Fruit fly (Drosophila melanogaster) whole organism, embryonic: ENCODE results near the gene CG17027.

Experiments used
- BEAF-32 ChIP-seq: fragments of 200-800 bp; sonication (Bioruptor generic); optimal IDR thresholded peaks from 3 replicates; lab custom pipeline; 2017; ENCODE audit warnings: missing biosample characterization, missing genetic modification characterization, mild to moderate bottlenecking, moderate library complexity, missing genetic modification reagents
- Bdp1 ChIP-seq: fragments of 200-800 bp; sonication (Bioruptor generic); optimal IDR thresholded peaks from 3 replicates; lab custom pipeline; 2016; ENCODE audit warnings: missing biosample characterization, missing genetic modification characterization
- Bgb ChIP-seq: fragments of 200-800 bp; sonication (Bioruptor generic); IDR thresholded peaks from 2 replicates; pipeline ENCODE4 v1.3.6; 2022; ENCODE audit warnings: missing biosample characterization, missing genetic modification characterization; ENCODE audit not compliant: partially characterized antibody
- CG10979 ChIP-seq: fragments of 200-800 bp; sonication (Bioruptor generic); optimal IDR thresholded peaks from 2 replicates; lab custom pipeline; 2018; ENCODE audit warnings: missing biosample characterization, mild to moderate bottlenecking, missing genetic modification characterization, moderate library complexity
- CG11085 ChIP-seq: fragments of 200-800 bp; sonication (Bioruptor generic); IDR thresholded peaks from 2 replicates; pipeline ENCODE4 v1.3.6; 2022; ENCODE audit warnings: missing biosample characterization, missing genetic modification characterization
- CG11093 ChIP-seq: fragments of 200-800 bp; sonication (Bioruptor generic); IDR thresholded peaks from 3 replicates; pipeline ENCODE4 v1.3.6; 2022; ENCODE audit warnings: missing biosample characterization, missing genetic modification characterization
- CG11504 ChIP-seq: fragments of 200-800 bp; sonication (Bioruptor generic); optimal IDR thresholded peaks from 3 replicates; lab custom pipeline; 2019; ENCODE audit warnings: missing biosample characterization, mild to moderate bottlenecking, missing genetic modification characterization, moderate library complexity
- CG11695 ChIP-seq: fragments of 200-800 bp; sonication (Bioruptor generic); IDR thresholded peaks from 3 replicates; pipeline ENCODE4 v1.3.6; 2022; ENCODE audit warnings: missing biosample characterization, missing genetic modification characterization
- CG12219 ChIP-seq: fragments of 200-800 bp; sonication (Bioruptor generic); optimal IDR thresholded peaks from 3 replicates; lab custom pipeline; 2018; ENCODE audit warnings: missing biosample characterization, mild to moderate bottlenecking, missing genetic modification characterization
- CG15479 ChIP-seq: fragments of 200-800 bp; sonication (Bioruptor generic); optimal IDR thresholded peaks from 3 replicates; lab custom pipeline; 2019; ENCODE audit warnings: missing biosample characterization, mild to moderate bottlenecking, missing genetic modification characterization, moderate library complexity
- CG1792 ChIP-seq: fragments of 200-800 bp; sonication (Bioruptor generic); optimal IDR thresholded peaks from 2 replicates; lab custom pipeline; 2016; ENCODE audit warnings: missing biosample characterization, missing genetic modification characterization
- CG3065 ChIP-seq: fragments of 200-800 bp; sonication (Bioruptor generic); optimal IDR thresholded peaks from 2 replicates; lab custom pipeline; 2016; ENCODE audit warnings: missing biosample characterization, missing genetic modification characterization
- CG3163 ChIP-seq: fragments of 200-800 bp; sonication (Bioruptor generic); optimal IDR thresholded peaks from 3 replicates; lab custom pipeline; 2016; ENCODE audit warnings: missing biosample characterization, missing genetic modification characterization
- CG34376 ChIP-seq: fragments of 200-800 bp; sonication (Bioruptor generic); optimal IDR thresholded peaks from 2 replicates; lab custom pipeline; 2018; ENCODE audit warnings: missing biosample characterization, mild to moderate bottlenecking, missing genetic modification characterization
- CG5245 ChIP-seq: fragments of 200-800 bp; sonication (Bioruptor generic); optimal IDR thresholded peaks from 3 replicates; lab custom pipeline; 2016; ENCODE audit warnings: missing biosample characterization, missing genetic modification characterization
- CG6254 ChIP-seq: fragments of 200-800 bp; sonication (Bioruptor generic); optimal IDR thresholded peaks from 3 replicates; lab custom pipeline; 2017; ENCODE audit warnings: mild to moderate bottlenecking, missing biosample characterization, missing genetic modification reagents, missing genetic modification characterization
- CG9797 ChIP-seq: fragments of 200-800 bp; sonication (Bioruptor generic); optimal IDR thresholded peaks from 3 replicates; lab custom pipeline; 2018; ENCODE audit warnings: missing biosample characterization, mild to moderate bottlenecking, missing genetic modification characterization
- Dbx ChIP-seq: fragments of 200-800 bp; sonication (Bioruptor generic); IDR thresholded peaks from 3 replicates; pipeline ENCODE4 v1.3.6; 2022; ENCODE audit warnings: missing biosample characterization, missing genetic modification characterization
- Elba2 ChIP-seq: fragments of 200-800 bp; sonication (Bioruptor generic); optimal IDR thresholded peaks from 3 replicates; lab custom pipeline; 2016; ENCODE audit warnings: missing biosample characterization, missing genetic modification characterization
- H2.0 ChIP-seq: fragments of 200-800 bp; sonication (Bioruptor generic); IDR thresholded peaks from 2 replicates; pipeline ENCODE4 v1.3.6; 2022; ENCODE audit warnings: missing biosample characterization, missing genetic modification characterization
- HLH3B ChIP-seq: fragments of 200-800 bp; sonication (Bioruptor generic); IDR thresholded peaks from 2 replicates; pipeline ENCODE4 v1.3.6; 2022; ENCODE audit warnings: missing biosample characterization, missing genetic modification characterization
- Lhr ChIP-seq: fragments of 200-800 bp; sonication (Bioruptor generic); optimal IDR thresholded peaks from 3 replicates; lab custom pipeline; 2017; ENCODE audit warnings: mild to moderate bottlenecking, missing biosample characterization, missing genetic modification reagents, missing genetic modification characterization
- Med ChIP-seq: fragments of 200-800 bp; sonication (Bioruptor generic); peaks from one replicate; lab custom pipeline; 2016; ENCODE audit warnings: missing biosample characterization, missing genetic modification characterization, mild to moderate bottlenecking, inconsistent platforms, moderate library complexity
- Meics ChIP-seq: fragments of 200-800 bp; sonication (Bioruptor generic); optimal IDR thresholded peaks from 2 replicates; lab custom pipeline; 2017; ENCODE audit warnings: missing biosample characterization, mild to moderate bottlenecking, missing genetic modification characterization
- Ravus ChIP-seq: fragments of 200-800 bp; sonication (Bioruptor generic); IDR thresholded peaks from 2 replicates; pipeline ENCODE4 v1.3.6; 2022; ENCODE audit warnings: missing biosample characterization, missing genetic modification characterization
- Six4 ChIP-seq: fragments of 200-800 bp; sonication (Bioruptor generic); optimal IDR thresholded peaks from 2 replicates; lab custom pipeline; 2016; ENCODE audit warnings: missing biosample characterization, missing genetic modification characterization
- bcd ChIP-seq: fragments of 200-800 bp; sonication (Bioruptor generic); optimal IDR thresholded peaks from 2 replicates; lab custom pipeline; 2017; ENCODE audit warnings: missing biosample characterization, mild to moderate bottlenecking, missing genetic modification characterization
- bigmax ChIP-seq: fragments of 200-800 bp; sonication (Bioruptor generic); optimal IDR thresholded peaks from 2 replicates; lab custom pipeline; 2018; ENCODE audit warnings: missing biosample characterization, mild to moderate bottlenecking, missing genetic modification characterization
- chm ChIP-seq: fragments of 200-800 bp; sonication (Bioruptor generic); IDR thresholded peaks from 2 replicates; pipeline ENCODE4 v1.3.6; 2022; ENCODE audit warnings: missing biosample characterization, missing genetic modification characterization
- dimm ChIP-seq: fragments of 200-800 bp; sonication (Bioruptor generic); IDR thresholded peaks from 2 replicates; pipeline ENCODE4 v1.3.6; 2022; ENCODE audit warnings: missing biosample characterization, missing genetic modification characterization
- disco-r ChIP-seq: fragments of 200-800 bp; sonication (Bioruptor generic); optimal IDR thresholded peaks from 2 replicates; lab custom pipeline; 2016; ENCODE audit warnings: missing biosample characterization, missing genetic modification characterization
- dpn ChIP-seq, 2 experiments: fragments of 200-800 bp; sonication (Bioruptor generic); optimal IDR thresholded peaks; 3 replicates each; lab custom pipeline; 2016; ENCODE audit warnings: missing biosample characterization in 2 of 2, missing genetic modification characterization in 2 of 2
- en ChIP-seq: fragments of 200-800 bp; sonication (Bioruptor generic); optimal IDR thresholded peaks from 2 replicates; lab custom pipeline; 2016; ENCODE audit warnings: missing biosample characterization, missing genetic modification characterization
- fd3F ChIP-seq: fragments of 200-800 bp; sonication (Bioruptor generic); optimal IDR thresholded peaks from 2 replicates; lab custom pipeline; 2018; ENCODE audit warnings: missing biosample characterization, mild to moderate bottlenecking, missing genetic modification characterization, moderate library complexity
- fd64A ChIP-seq: fragments of 200-800 bp; sonication (Bioruptor generic); optimal IDR thresholded peaks from 3 replicates; lab custom pipeline; 2018; ENCODE audit warnings: missing biosample characterization, mild to moderate bottlenecking, missing genetic modification characterization
- fru ChIP-seq: fragments of >200 bp; optimal IDR thresholded peaks from 2 replicates; lab custom pipeline; 2017
- gfzf ChIP-seq: fragments of 200-800 bp; sonication (Bioruptor generic); optimal IDR thresholded peaks from 2 replicates; lab custom pipeline; 2016; ENCODE audit warnings: missing biosample characterization, mild to moderate bottlenecking, missing genetic modification characterization, moderate library complexity
- ham ChIP-seq: fragments of 200-800 bp; sonication (Bioruptor generic); IDR thresholded peaks from 2 replicates; pipeline ENCODE4 v1.3.6; 2022; ENCODE audit warnings: missing biosample characterization, missing genetic modification characterization
- ken ChIP-seq: fragments of 200-800 bp; sonication (Bioruptor generic); IDR thresholded peaks from 3 replicates; pipeline ENCODE4 v1.3.6; 2022; ENCODE audit warnings: missing biosample characterization, missing genetic modification characterization
- kni ChIP-seq: fragments of 200-800 bp; sonication (Bioruptor generic); optimal IDR thresholded peaks from 3 replicates; lab custom pipeline; 2017; ENCODE audit warnings: mild to moderate bottlenecking, missing biosample characterization, missing genetic modification reagents, missing genetic modification characterization
- luna ChIP-seq: fragments of 200-800 bp; sonication (Bioruptor generic); optimal IDR thresholded peaks from 2 replicates; lab custom pipeline; 2016; ENCODE audit warnings: missing biosample characterization, missing genetic modification characterization
- p53 ChIP-seq: fragments of 200-800 bp; sonication (Bioruptor generic); optimal IDR thresholded peaks from 2 replicates; lab custom pipeline; 2016; ENCODE audit warnings: missing biosample characterization, missing genetic modification characterization
- pan ChIP-seq, 4 experiments: fragments of >200 bp in 3 of 4; fragments of 200-800 bp in 1 of 4; sonication (Bioruptor generic) in 1 of 4; optimal IDR thresholded peaks in 3 of 4; IDR thresholded peaks in 1 of 4; 2 replicates each; pipeline versions ENCODE4 v1.3.6 to Lab custom; 2017 to 2022; ENCODE audit warnings: missing biosample characterization in 2 of 4, missing genetic modification characterization in 2 of 4, mixed read lengths in 1 of 4
- pita ChIP-seq: fragments of 200-800 bp; sonication (Bioruptor generic); optimal IDR thresholded peaks from 2 replicates; lab custom pipeline; 2017; ENCODE audit warnings: missing biosample characterization, mild to moderate bottlenecking, missing genetic modification characterization
- ro ChIP-seq: fragments of 200-800 bp; sonication (Bioruptor generic); IDR thresholded peaks from 2 replicates; pipeline ENCODE4 v1.3.6; 2022; ENCODE audit warnings: missing biosample characterization, missing genetic modification characterization
- scrt ChIP-seq: fragments of 200-800 bp; sonication (Bioruptor generic); optimal IDR thresholded peaks from 2 replicates; lab custom pipeline; 2018; ENCODE audit warnings: missing biosample characterization, mild to moderate bottlenecking, missing genetic modification characterization, moderate library complexity
- sim ChIP-seq: fragments of 200-800 bp; sonication (Bioruptor generic); IDR thresholded peaks from 2 replicates; pipeline ENCODE4 v1.3.6; 2022; ENCODE audit warnings: missing biosample characterization, missing genetic modification characterization
- tgo ChIP-seq: fragments of 200-800 bp; sonication (Bioruptor generic); IDR thresholded peaks from 3 replicates; pipeline ENCODE4 v1.3.6; 2022; ENCODE audit warnings: missing biosample characterization, missing genetic modification characterization
- tna ChIP-seq: fragments of 200-800 bp; sonication (Bioruptor generic); IDR thresholded peaks from 2 replicates; pipeline ENCODE4 v1.3.6; 2022; ENCODE audit warnings: missing biosample characterization, missing genetic modification characterization; ENCODE audit not compliant: partially characterized antibody
- trh ChIP-seq: fragments of 200-800 bp; sonication (Bioruptor generic); optimal IDR thresholded peaks from 2 replicates; lab custom pipeline; 2016; ENCODE audit warnings: missing biosample characterization, missing genetic modification characterization
- unpg ChIP-seq: fragments of 200-800 bp; sonication (Bioruptor generic); optimal IDR thresholded peaks from 3 replicates; lab custom pipeline; 2018; ENCODE audit warnings: missing biosample characterization, mild to moderate bottlenecking, missing genetic modification characterization, moderate library complexity
- yki ChIP-seq: fragments of >200 bp; optimal IDR thresholded peaks from 3 replicates; lab custom pipeline; 2018

The CG17027 gene

dm6 chr3L:15988039-15988546 lies 8.2 kb downstream of the CG17027 start, which contains the start of gene Hip14 (continued):
- TF ChIP-seq luna (GFP tag; lab: Kevin White, UChicago) (no peak), CG12219 (GFP tag; lab: Kevin White, UChicago) (no peak), ken (GFP tag; lab: Robert Waterston, UW) (no peak), Med (peak; percentile 80), CG6254 (GFP tag; lab: Kevin White, UChicago) (no peak), ham (no peak), en (GFP tag; lab: Kevin White, UChicago) (no peak), pita (GFP tag; lab: Kevin White, UChicago) (no peak), BEAF-32 (GFP tag; lab: Kevin White, UChicago) (peak; percentile 29), CG15479 (GFP tag; lab: Kevin White, UChicago) (peak; percentile 56), Elba2 (GFP tag; lab: Kevin White, UChicago) (peak; percentile 7), Bgb (GFP tag; lab: Robert Waterston, UW) (peak; percentile 33; the same call in 1 of the 2 replicates), trh (GFP tag; lab: Kevin White, UChicago) (no peak), CG11085 (GFP tag; lab: Robert Waterston, UW) (no peak), fru (lab: Kevin White, UChicago) (no peak), CG5245 (no peak), pan (optimal IDR thresholded peaks at IDR 0.05; lab: Kevin White, UChicago) (no peak), pan (GFP tag; optimal IDR thresholded peaks at IDR 0.05 in 1 of 2, IDR thresholded peaks at IDR 0.05 in 1 of 2) (no peak), Six4 (GFP tag; lab: Kevin White, UChicago) (no peak), Dbx (GFP tag; lab: Robert Waterston, UW) (no peak), scrt (GFP tag; lab: Kevin White, UChicago) (no peak), CG1792 (GFP tag; lab: Kevin White, UChicago) (no peak), CG3065 (GFP tag; lab: Kevin White, UChicago) (no peak), Ravus (GFP tag; lab: Robert Waterston, UW) (no peak), CG11093 (GFP tag; lab: Robert Waterston, UW) (no peak), H2.0 (no peak), Lhr (GFP tag; lab: Kevin White, UChicago) (peak; percentile 42), sim (GFP tag; lab: Robert Waterston, UW) (no peak), dimm (GFP tag; lab: Robert Waterston, UW) (no peak), CG9797 (peak; percentile 54), ro (no peak), chm (GFP tag; lab: Robert Waterston, UW) (peak; percentile 20; the same call in 1 of the 2 replicates), disco-r (GFP tag; lab: Kevin White, UChicago) (no peak), bigmax (GFP tag; lab: Kevin White, UChicago) (no peak), bcd (no peak), CG34376 (GFP tag; lab: Kevin White, UChicago) (peak; percentile 19), tna (GFP tag; lab: Robert Waterston, UW) (no peak), dpn (GFP tag; optimal IDR thresholded peaks at IDR 0.05; lab: Kevin White, UChicago) (no peak), CG3163 (no peak), HLH3B (no peak), yki (no peak), fd64A (GFP tag; lab: Kevin White, UChicago) (no peak), unpg (GFP tag; lab: Kevin White, UChicago) (no peak), fd3F (no peak), CG11504 (tag; lab: Kevin White, UChicago) (no peak), p53 (GFP tag; lab: Kevin White, UChicago) (no peak), CG10979 (tag; lab: Kevin White, UChicago) (no peak), kni (GFP tag; lab: Kevin White, UChicago) (no peak), Bdp1 (GFP tag; lab: Kevin White, UChicago) (no peak), tgo (GFP tag; lab: Robert Waterston, UW) (no peak), Meics (no peak), gfzf (peak; percentile 53), CG11695 (GFP tag; lab: Robert Waterston, UW) (no peak)
